Fruit fly (Drosophila melanogaster) whole organism: Measurements from ENCODE around the gene CG11668.

ENCODE experiments used
- Dll ChIP-seq: fragments of >200 bp; optimal IDR thresholded peaks from 2 replicates; lab custom pipeline; 2017
- EcR ChIP-seq, 2 experiments: fragments of >200 bp; optimal IDR thresholded peaks; 2 replicates each; lab custom pipeline; 2017; ENCODE audit warnings: missing biosample characterization in 2 of 2, missing genetic modification characterization in 2 of 2, missing genetic modification reagents in 2 of 2
- pan ChIP-seq: fragments of >200 bp; optimal IDR thresholded peaks from 2 replicates; lab custom pipeline; 2017

dm6 chr3R:13077262-13077661 is 39.1 kb downstream of the CG11668 start:
- TF ChIP-seq Dll (lab: Kevin White, UChicago) = no peak
- TF ChIP-seq pan = no peak
- no peak for TF ChIP-seq EcR (GFP tag; optimal IDR thresholded peaks at IDR 0.05; lab: Kevin White, UChicago)
